Worm (Caenorhabditis elegans): ENCODE data around the gene C31G12.4.

ce11 chrV:18142549-18142948 lies 36.0 kb downstream of the C31G12.4 start, which contains the start of gene Y37H2A.13:
- TF ChIP-seq T22C8.4 (GFP tag; IDR thresholded peaks at IDR 0.05) = no peak
- TF ChIP-seq ref-1 (GFP tag; conservative IDR thresholded peaks at IDR 0.05) = no peak
- no peak for TF ChIP-seq cog-1 (tag; optimal IDR thresholded peaks at IDR 0.05)
